Fruit fly (Drosophila melanogaster) whole organism, adult: ENCODE data around the gene Hex-A.

ENCODE experiments used
- CG14711 ChIP-seq: fragments of 200-800 bp; sonication (Bioruptor generic); optimal IDR thresholded peaks from 2 replicates; lab custom pipeline; 2018; ENCODE audit warnings: missing biosample characterization, mild to moderate bottlenecking, missing genetic modification characterization, moderate library complexity
- CG33017 ChIP-seq: fragments of 200-800 bp; sonication (Bioruptor generic); optimal IDR thresholded peaks from 2 replicates; lab custom pipeline; 2018; ENCODE audit warnings: missing biosample characterization, mild to moderate bottlenecking, missing genetic modification characterization, moderate library complexity
- toe ChIP-seq: fragments of 200-800 bp; sonication (Bioruptor generic); optimal IDR thresholded peaks from 2 replicates; lab custom pipeline; 2016; ENCODE audit warnings: missing biosample characterization, missing genetic modification characterization

dm6 chrX:9551179-9551578 lies 34.3 kb upstream of the Hex-A start:
- TF ChIP-seq toe (GFP tag; lab: Kevin White, UChicago): no peak
- no peak for TF ChIP-seq CG33017 (tag; lab: Kevin White, UChicago)
- TF ChIP-seq CG14711 (tag; lab: Kevin White, UChicago): no peak
